Fruit fly (Drosophila melanogaster) whole organism, wandering third instar larva: Measurements from ENCODE around the gene CG2964.

Source experiments
- GATAd ChIP-seq: sonication (Bioruptor generic); optimal IDR thresholded peaks from 2 replicates; lab custom pipeline; 2016; ENCODE audit warnings: missing biosample characterization, missing genetic modification characterization
- Hr78 ChIP-seq: fragments of >200 bp; optimal IDR thresholded peaks from 2 replicates; lab custom pipeline; 2017; ENCODE audit warnings: missing biosample characterization, missing genetic modification characterization
- Mio ChIP-seq: sonication (Bioruptor generic); optimal IDR thresholded peaks from 2 replicates; lab custom pipeline; 2016; ENCODE audit warnings: missing biosample characterization, missing genetic modification characterization
- Myc ChIP-seq: fragments of >200 bp; optimal IDR thresholded peaks from 2 replicates; lab custom pipeline; 2017
- Rel ChIP-seq, 2 experiments: fragments of 200-800 bp; sonication (Bioruptor generic) in 1 of 2; optimal IDR thresholded peaks; 2 replicates in 1 of 2; 3 replicates in 1 of 2; lab custom pipeline; 2016 to 2019; ENCODE audit warnings: mild to moderate bottlenecking in 2 of 2, missing biosample characterization in 2 of 2, missing genetic modification characterization in 2 of 2, moderate library complexity in 1 of 2
- Vsx2 ChIP-seq: fragments of 200-300, 225-300 bp; sonication (Bioruptor generic); optimal IDR thresholded peaks from 2 replicates; lab custom pipeline; 2018; ENCODE audit warnings: missing biosample characterization, missing genetic modification characterization; ENCODE audit not compliant: partially characterized antibody
- fru ChIP-seq: fragments of 200-800 bp; sonication (Bioruptor generic); optimal IDR thresholded peaks from 3 replicates; lab custom pipeline; 2016; ENCODE audit warnings: missing biosample characterization, mild to moderate bottlenecking, missing genetic modification characterization
- jim ChIP-seq: fragments of 175-275, 200-325 bp; sonication (Bioruptor generic); optimal IDR thresholded peaks from 2 replicates; lab custom pipeline; 2016; ENCODE audit warnings: missing biosample characterization, mild to moderate bottlenecking, missing genetic modification characterization
- pan ChIP-seq: fragments of >200 bp; optimal IDR thresholded peaks from 2 replicates; lab custom pipeline; 2017
- psq ChIP-seq: fragments of 200-800 bp; sonication (Bioruptor generic); optimal IDR thresholded peaks from 3 replicates; lab custom pipeline; 2017; ENCODE audit warnings: missing biosample characterization, mild to moderate bottlenecking, missing genetic modification characterization, moderate library complexity

DNA sequence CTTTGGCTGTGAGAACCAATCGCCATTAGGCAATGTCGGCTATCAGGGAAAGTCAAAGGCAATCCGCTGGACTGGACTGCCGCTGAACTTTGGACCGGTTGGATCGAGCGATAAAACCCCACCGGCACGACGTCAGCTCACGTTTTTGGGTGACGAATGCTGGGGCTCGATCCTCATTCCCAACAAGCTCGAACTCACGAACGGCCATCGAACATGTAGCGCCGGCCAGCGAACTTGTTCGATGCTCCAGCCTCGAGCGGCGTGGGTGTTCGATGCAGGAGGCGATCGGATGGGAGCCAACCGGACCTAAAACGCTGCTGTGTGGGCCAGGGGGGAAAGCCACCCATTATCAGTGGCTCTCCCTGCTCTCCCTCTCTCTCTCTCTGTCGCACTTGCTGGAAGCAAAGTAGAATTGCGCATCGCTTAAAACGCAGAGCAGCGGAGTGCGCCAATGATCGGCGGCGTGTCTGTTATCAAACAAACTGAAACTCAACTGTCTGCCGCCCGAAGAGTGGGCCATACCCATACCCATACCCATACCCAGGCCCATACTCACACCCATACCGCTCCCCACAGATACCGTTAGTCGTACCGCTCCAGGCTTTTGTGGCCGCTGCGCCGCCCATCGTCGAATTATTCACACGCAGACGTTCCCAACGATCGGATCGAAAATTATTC, 7.5 kb upstream of the CG2964 start, which contains the start of gene daw:
- TF ChIP-seq pan (lab: Kevin White, UChicago) (no peak), Myc (lab: Kevin White, UChicago) (no peak), Rel (GFP tag; optimal IDR thresholded peaks at IDR 0.05; lab: Kevin White, UChicago) (peak; percentile 83), Rel (tag; optimal IDR thresholded peaks at IDR 0.05; lab: Kevin White, UChicago) (peak; percentile 90), Hr78 (GFP tag; lab: Kevin White, UChicago) (no peak), jim (GFP tag; lab: Kevin White, UChicago) (no peak), GATAd (GFP tag; lab: Kevin White, UChicago) (no peak), Vsx2 (GFP tag; lab: Kevin White, UChicago) (no peak), fru (GFP tag; lab: Kevin White, UChicago) (no peak), Mio (GFP tag; lab: Kevin White, UChicago) (no peak), psq (GFP tag; lab: Kevin White, UChicago) (no peak)
